Fruit fly (Drosophila melanogaster) whole organism, adult: Measurements from ENCODE around the gene CG11249.

Experiments used
- CG12768 ChIP-seq: fragments of 200-800 bp; sonication (Bioruptor generic); optimal IDR thresholded peaks from 2 replicates; lab custom pipeline; 2017; ENCODE audit warnings: missing biosample characterization, missing genetic modification characterization, mild to moderate bottlenecking, moderate library complexity, missing genetic modification reagents
- CG5204 ChIP-seq: fragments of 200-800 bp; sonication (Bioruptor generic); optimal IDR thresholded peaks from 2 replicates; lab custom pipeline; 2016; ENCODE audit warnings: missing biosample characterization, missing genetic modification characterization
- CG7045 ChIP-seq: fragments of 200-800 bp; sonication (Bioruptor generic); optimal IDR thresholded peaks from 2 replicates; lab custom pipeline; 2017; ENCODE audit warnings: missing biosample characterization, mild to moderate bottlenecking, missing genetic modification characterization
- Clk ChIP-seq: fragments of 200-800 bp; sonication (Bioruptor generic); optimal IDR thresholded peaks from 2 replicates; lab custom pipeline; 2017; ENCODE audit warnings: missing biosample characterization, missing genetic modification characterization
- Hr96 ChIP-seq: fragments of 200-800 bp; sonication (Bioruptor generic); optimal IDR thresholded peaks from 2 replicates; lab custom pipeline; 2016; ENCODE audit warnings: missing biosample characterization, missing genetic modification characterization
- bab1 ChIP-seq: fragments of 200-800 bp; sonication (Bioruptor generic); optimal IDR thresholded peaks from 3 replicates; lab custom pipeline; 2019; ENCODE audit warnings: missing biosample characterization, mild to moderate bottlenecking, missing genetic modification characterization, moderate library complexity
- kay ChIP-seq: fragments of 200-800 bp; sonication (Bioruptor generic); peaks from one replicate; lab custom pipeline; 2016; ENCODE audit warnings: missing biosample characterization, missing genetic modification characterization, borderline replicate concordance
- toe ChIP-seq: fragments of 200-800 bp; sonication (Bioruptor generic); optimal IDR thresholded peaks from 2 replicates; lab custom pipeline; 2016; ENCODE audit warnings: missing biosample characterization, missing genetic modification characterization

dm6 chr3L:21679687-21680086 is 7.7 kb downstream of the CG11249 start, which contains the start of the genes Als2 and CG11248:
- TF ChIP-seq Hr96 (GFP tag; lab: Kevin White, UChicago) (peak; percentile 66), CG12768 (GFP tag; lab: Kevin White, UChicago) (peak; percentile 51), Clk (GFP tag; lab: Kevin White, UChicago) (no peak), CG5204 (GFP tag; lab: Kevin White, UChicago) (peak; percentile 63), bab1 (GFP tag; lab: Kevin White, UChicago) (peak; percentile 79), toe (GFP tag; lab: Kevin White, UChicago) (peak; percentile 82), CG7045 (peak; percentile 48), kay (peak; percentile 62)
